Worm (Caenorhabditis elegans): ENCODE results near the gene C07A9.5.

DNA sequence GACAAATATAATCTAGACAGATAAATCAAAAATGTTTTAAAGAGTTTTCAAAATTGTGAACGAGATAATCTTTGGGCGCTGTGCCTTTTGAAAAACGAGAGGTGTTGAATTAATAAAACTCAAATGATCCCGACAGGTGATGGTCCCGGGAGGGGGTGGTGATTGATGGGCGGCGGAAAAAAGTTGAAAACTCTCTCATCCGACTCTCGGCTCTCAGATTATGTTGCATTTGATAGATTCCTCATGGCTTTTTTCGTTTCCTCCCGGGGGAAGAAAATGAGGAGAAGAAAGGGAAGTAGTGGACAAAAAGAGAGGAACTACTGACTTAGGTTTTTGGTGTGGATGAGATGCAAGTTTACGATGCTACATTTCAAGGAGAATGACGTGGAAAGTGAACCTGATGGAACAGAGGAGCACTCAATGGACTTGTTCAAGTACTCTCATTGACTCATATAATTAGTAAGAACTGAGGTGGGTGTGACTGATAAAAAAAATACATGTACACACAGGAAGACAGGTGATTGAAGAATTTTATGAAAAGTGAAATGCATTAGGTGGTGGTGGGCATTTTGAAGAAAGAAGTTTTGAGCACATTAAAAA lies 48.8 kb upstream of the C07A9.5 start:
- no peak for TF ChIP-seq mls-2 (tag; optimal IDR thresholded peaks at IDR 0.05)
- TF ChIP-seq ztf-11 (tag; optimal IDR thresholded peaks at IDR 0.05) = no peak
- TF ChIP-seq unc-62 (GFP tag; optimal IDR thresholded peaks at IDR 0.05) = peak; percentile 69
- TF ChIP-seq nhr-2 (tag; optimal IDR thresholded peaks at IDR 0.05) = no peak
- TF ChIP-seq lsy-2 (tag; optimal IDR thresholded peaks at IDR 0.05) = no peak
- TF ChIP-seq pha-4 (tag; optimal IDR thresholded peaks at IDR 0.05) = no peak
- no peak for TF ChIP-seq nhr-76 (tag; optimal IDR thresholded peaks at IDR 0.05)
- no peak for TF ChIP-seq ces-1 (GFP tag; optimal IDR thresholded peaks at IDR 0.05)
